Worm (Caenorhabditis elegans) whole organism, L2 larva: ENCODE measurements around the gene psd-1.

Source experiments
- C34F6.9 ChIP-seq: fragments of 150-350 bp; optimal IDR thresholded peaks from 2 replicates; lab custom pipeline; 2014; ENCODE audit warnings: missing biosample characterization, missing genetic modification characterization
- F13H6.1 ChIP-seq: sonication (generic microtip); optimal IDR thresholded peaks from 2 replicates; lab custom pipeline; 2016; ENCODE audit warnings: missing genetic modification characterization, missing compliant biosample characterization
- R02D3.7 ChIP-seq: fragments of 150-350 bp; optimal IDR thresholded peaks from 2 replicates; lab custom pipeline; 2014; ENCODE audit warnings: missing biosample characterization, missing genetic modification characterization
- Y55F3AM.14 ChIP-seq: fragments of 200-800 bp; sonication (Bioruptor generic); optimal IDR thresholded peaks from 2 replicates; lab custom pipeline; 2018; ENCODE audit warnings: mild to moderate bottlenecking, missing genetic modification characterization, missing compliant biosample characterization
- ZK546.5 ChIP-seq: sonication (generic microtip); optimal IDR thresholded peaks from 2 replicates; lab custom pipeline; 2017; ENCODE audit warnings: missing biosample characterization, missing genetic modification characterization
- blmp-1 ChIP-seq: sonication (generic microtip); optimal IDR thresholded peaks from 2 replicates; lab custom pipeline; 2017; ENCODE audit warnings: missing genetic modification characterization, mild to moderate bottlenecking, missing compliant biosample characterization, antibody characterized with exemption, moderate library complexity; ENCODE audit not compliant: insufficient read depth
- ceh-82 ChIP-seq: fragments of 150-350 bp; optimal IDR thresholded peaks from 2 replicates; lab custom pipeline; 2014; ENCODE audit warnings: missing biosample characterization, missing genetic modification characterization
- crh-2 ChIP-seq: sonication (generic microtip); optimal IDR thresholded peaks from 2 replicates; lab custom pipeline; 2017; ENCODE audit warnings: missing biosample characterization, missing genetic modification characterization
- dmd-4 ChIP-seq: sonication (generic microtip); optimal IDR thresholded peaks from 2 replicates; lab custom pipeline; 2017; ENCODE audit warnings: missing biosample characterization, missing genetic modification characterization
- elt-3 ChIP-seq: sonication (generic microtip); optimal IDR thresholded peaks from 2 replicates; lab custom pipeline; 2017; ENCODE audit warnings: missing biosample characterization, missing genetic modification characterization
- fos-1 ChIP-seq: fragments of 150-350 bp; optimal IDR thresholded peaks from 2 replicates; lab custom pipeline; 2014; ENCODE audit warnings: missing biosample characterization, missing genetic modification characterization
- gmeb-1 ChIP-seq: fragments of 150-350 bp; optimal IDR thresholded peaks from 2 replicates; lab custom pipeline; 2014; ENCODE audit warnings: missing biosample characterization, missing genetic modification characterization
- lin-11 ChIP-seq: fragments of 150-350 bp; sonication (generic microtip); optimal IDR thresholded peaks from 2 replicates; lab custom pipeline; 2014; ENCODE audit warnings: missing biosample characterization, missing genetic modification characterization, inconsistent platforms, mixed read lengths
- lin-13 ChIP-seq: fragments of 150-350 bp; optimal IDR thresholded peaks from 2 replicates; lab custom pipeline; 2014; ENCODE audit warnings: missing biosample characterization, missing genetic modification reagents, missing genetic modification characterization
- lin-39 ChIP-seq: fragments of 150-350 bp; optimal IDR thresholded peaks from 2 replicates; lab custom pipeline; 2014; ENCODE audit warnings: missing biosample characterization, missing genetic modification reagents, missing genetic modification characterization
- lsy-2 ChIP-seq, 2 experiments: fragments of 150-350 bp in 1 of 2; sonication (generic microtip) in 1 of 2; optimal IDR thresholded peaks; 2 replicates each; lab custom pipeline; 2014 to 2017; ENCODE audit warnings: missing biosample characterization in 2 of 2, missing genetic modification characterization in 2 of 2
- mbf-1 ChIP-seq: sonication (generic microtip); optimal IDR thresholded peaks from 2 replicates; lab custom pipeline; 2017; ENCODE audit warnings: missing biosample characterization, missing genetic modification characterization
- nhr-10 ChIP-seq: sonication (generic microtip); optimal IDR thresholded peaks from 2 replicates; lab custom pipeline; 2017; ENCODE audit warnings: missing biosample characterization, missing genetic modification characterization
- nhr-12 ChIP-seq: fragments of 150-350 bp; optimal IDR thresholded peaks from 2 replicates; lab custom pipeline; 2014; ENCODE audit warnings: missing biosample characterization, missing genetic modification characterization
- nhr-129 ChIP-seq: fragments of 150-350 bp; optimal IDR thresholded peaks from 2 replicates; lab custom pipeline; 2014; ENCODE audit warnings: missing biosample characterization, missing genetic modification characterization
- nhr-21 ChIP-seq: fragments of 150-350 bp; optimal IDR thresholded peaks from 2 replicates; lab custom pipeline; 2014; ENCODE audit warnings: missing biosample characterization, missing genetic modification characterization
- nhr-23 ChIP-seq: fragments of 150-350 bp; optimal IDR thresholded peaks from 2 replicates; lab custom pipeline; 2014; ENCODE audit warnings: missing biosample characterization, missing genetic modification reagents, missing genetic modification characterization
- nhr-25 ChIP-seq: fragments of 150-350 bp; sonication (generic microtip); optimal IDR thresholded peaks from 3 replicates; lab custom pipeline; 2014; ENCODE audit warnings: missing biosample characterization, missing genetic modification characterization
- nhr-6 ChIP-seq: fragments of 150-350 bp; optimal IDR thresholded peaks from 2 replicates; lab custom pipeline; 2014; ENCODE audit warnings: missing biosample characterization, missing genetic modification characterization
- peb-1 ChIP-seq: fragments of 150-350 bp; optimal IDR thresholded peaks from 2 replicates; lab custom pipeline; 2014; ENCODE audit warnings: missing biosample characterization, missing genetic modification characterization
- sem-4 ChIP-seq: fragments of 150-350 bp; optimal IDR thresholded peaks from 2 replicates; lab custom pipeline; 2014; ENCODE audit warnings: missing biosample characterization, missing genetic modification reagents, missing genetic modification characterization
- skn-1 ChIP-seq: sonication (generic microtip); optimal IDR thresholded peaks from 2 replicates; lab custom pipeline; 2017; ENCODE audit warnings: missing biosample characterization, missing genetic modification characterization
- sma-3 ChIP-seq: sonication (generic microtip); optimal IDR thresholded peaks from 2 replicates; lab custom pipeline; 2016; ENCODE audit warnings: missing genetic modification reagents, missing genetic modification characterization, missing compliant biosample characterization
- unc-39 ChIP-seq: fragments of 150-350 bp; optimal IDR thresholded peaks from 2 replicates; lab custom pipeline; 2014; ENCODE audit warnings: missing biosample characterization, missing genetic modification characterization
- unc-55 ChIP-seq: fragments of 150-350 bp; sonication (generic microtip); optimal IDR thresholded peaks from 3 replicates; lab custom pipeline; 2014; ENCODE audit warnings: missing biosample characterization, missing genetic modification reagents, missing genetic modification characterization
- unc-62 ChIP-seq: fragments of 150-350 bp; optimal IDR thresholded peaks from 2 replicates; lab custom pipeline; 2014; ENCODE audit warnings: missing biosample characterization, missing genetic modification reagents, missing genetic modification characterization
- zag-1 ChIP-seq: fragments of 150-350 bp; optimal IDR thresholded peaks from 2 replicates; lab custom pipeline; 2014; ENCODE audit warnings: missing biosample characterization, missing genetic modification characterization
- ztf-1 ChIP-seq: fragments of 200-800 bp; sonication (Bioruptor generic); conservative IDR thresholded peaks from 2 replicates; pipeline ENCODE4 v1.3.6; 2022; ENCODE audit warnings: missing genetic modification characterization, missing compliant biosample characterization
- ztf-11 ChIP-seq: sonication (generic microtip); optimal IDR thresholded peaks from 2 replicates; lab custom pipeline; 2017; ENCODE audit warnings: missing biosample characterization, missing genetic modification characterization

Gene psd-1

ce11 chrIII:7232782-7233181 is 42.4 kb downstream of the psd-1 start, which contains the start of gene adr-2:
Gene adr-2, minus strand, starts transcription at chrIII:7232882.
- TF ChIP-seq nhr-10 (tag; lab: Kevin White, UChicago) (no peak), sma-3 (GFP tag; lab: Kevin White, UChicago) (no peak), ztf-1 (no peak), elt-3 (tag; lab: Kevin White, UChicago) (no peak), unc-62 (GFP tag; lab: Kevin White, UChicago) (no peak), nhr-25 (tag; lab: Kevin White, UChicago) (no peak), ceh-82 (tag; lab: Kevin White, UChicago) (no peak), zag-1 (tag; lab: Kevin White, UChicago) (no peak), lsy-2 (tag; optimal IDR thresholded peaks at IDR 0.05; lab: Kevin White, UChicago) (no peak), Y55F3AM.14 (GFP tag; lab: Kevin White, UChicago) (no peak), unc-39 (tag; lab: Kevin White, UChicago) (no peak), fos-1 (tag; lab: Kevin White, UChicago) (no peak), gmeb-1 (tag; lab: Kevin White, UChicago) (no peak), nhr-12 (tag; lab: Kevin White, UChicago) (no peak), skn-1 (tag; lab: Kevin White, UChicago) (no peak), unc-55 (no peak), nhr-21 (tag; lab: Kevin White, UChicago) (no peak), blmp-1 (no peak)
- TF ChIP-seq, all 48 proteins: peak for 0

- TF ChIP-seq unc-39 (tag; lab: Kevin White, UChicago): no peak
- TF ChIP-seq lin-13 (GFP tag; lab: Kevin White, UChicago): no peak
- no peak for TF ChIP-seq crh-2 (tag; lab: Kevin White, UChicago)
- TF ChIP-seq nhr-23: no peak
- TF ChIP-seq nhr-12 (tag; lab: Kevin White, UChicago): no peak
- TF ChIP-seq R02D3.7 (tag; lab: Kevin White, UChicago): no peak
These were observed 44.4 kb downstream of the psd-1 start, which contains the start of gene R151.10 for ce11 chrIII:7230841-7231240. Gene R151.10, minus strand, starts transcription at chrIII:7230941.

- TF ChIP-seq crh-2 (tag; lab: Kevin White, UChicago): no peak
- no peak for TF ChIP-seq nhr-25 (tag; lab: Kevin White, UChicago)
- TF ChIP-seq gmeb-1 (tag; lab: Kevin White, UChicago): no peak
- TF ChIP-seq nhr-129 (tag; lab: Kevin White, UChicago): no peak
- TF ChIP-seq C34F6.9 (tag; lab: Kevin White, UChicago): no peak
- no peak for TF ChIP-seq nhr-6 (tag; lab: Kevin White, UChicago)
- TF ChIP-seq nhr-23: no peak
- no peak for TF ChIP-seq mbf-1 (tag; lab: Kevin White, UChicago)
- no peak for TF ChIP-seq lin-11
- no peak for TF ChIP-seq ztf-11 (tag; lab: Kevin White, UChicago)
- TF ChIP-seq blmp-1: no peak
- no peak for TF ChIP-seq dmd-4 (tag; lab: Kevin White, UChicago)
- no peak for TF ChIP-seq peb-1 (tag; lab: Kevin White, UChicago)
These were observed 45.5 kb downstream of the psd-1 start, which contains the start of gene R151.8 for ce11 chrIII:7229687-7230086. Gene R151.8, minus strand, starts transcription at chrIII:7229787.

- TF ChIP-seq unc-62 (GFP tag; lab: Kevin White, UChicago) (no peak), zag-1 (tag; lab: Kevin White, UChicago) (no peak), ZK546.5 (tag; lab: Kevin White, UChicago) (no peak), C34F6.9 (tag; lab: Kevin White, UChicago) (no peak), lsy-2 (tag; optimal IDR thresholded peaks at IDR 0.05; lab: Kevin White, UChicago) (no peak), lin-39 (tag; lab: Kevin White, UChicago) (no peak), gmeb-1 (tag; lab: Kevin White, UChicago) (no peak), sem-4 (tag; lab: Kevin White, UChicago) (no peak), peb-1 (tag; lab: Kevin White, UChicago) (no peak), nhr-25 (tag; lab: Kevin White, UChicago) (no peak), F13H6.1 (tag; lab: Kevin White, UChicago) (no peak), elt-3 (tag; lab: Kevin White, UChicago) (no peak)
- TF ChIP-seq, all 48 proteins: peak for 0
These were observed 48.6 kb downstream of the psd-1 start, which contains the start of gene hsp-75 for ce11 chrIII:7226607-7227006. Gene hsp-75, minus strand, starts transcription at chrIII:7226707.
